Worm (Caenorhabditis elegans) whole organism, L4 larva: ENCODE data around the gene M01E10.3.

ENCODE experiments used
- F26F4.8 ChIP-seq: fragments of 200-800 bp; sonication (Bioruptor generic); conservative IDR thresholded peaks from 2 replicates; pipeline ENCODE4 v1.3.6; 2022; ENCODE audit warnings: missing genetic modification characterization, missing compliant biosample characterization
- aly-2 ChIP-seq: sonication (generic microtip); optimal IDR thresholded peaks from 2 replicates; lab custom pipeline; 2018; ENCODE audit warnings: missing biosample characterization, missing genetic modification characterization
- attf-4 ChIP-seq: sonication (generic microtip); optimal IDR thresholded peaks from 3 replicates; lab custom pipeline; 2017; ENCODE audit warnings: missing biosample characterization, missing genetic modification characterization
- ceh-82 ChIP-seq: sonication (generic microtip); optimal IDR thresholded peaks from 2 replicates; lab custom pipeline; 2017; ENCODE audit warnings: missing biosample characterization, missing genetic modification characterization
- nhr-11 ChIP-seq: fragments of 150-350 bp; optimal IDR thresholded peaks from 2 replicates; lab custom pipeline; 2014; ENCODE audit warnings: missing biosample characterization, missing genetic modification characterization
- nhr-6 ChIP-seq: fragments of 150-350 bp; optimal IDR thresholded peaks from 2 replicates; lab custom pipeline; 2014; ENCODE audit warnings: missing biosample characterization, missing genetic modification characterization
- nhr-76 ChIP-seq: fragments of 150-350 bp; optimal IDR thresholded peaks from 2 replicates; lab custom pipeline; 2014; ENCODE audit warnings: missing biosample characterization, missing genetic modification characterization
- nhr-77 ChIP-seq: fragments of 150-350 bp; optimal IDR thresholded peaks from 2 replicates; lab custom pipeline; 2014; ENCODE audit warnings: missing biosample characterization, missing genetic modification characterization
- ztf-11 ChIP-seq: fragments of 150-350 bp; optimal IDR thresholded peaks from 2 replicates; lab custom pipeline; 2014; ENCODE audit warnings: missing biosample characterization, missing genetic modification characterization

- TF ChIP-seq nhr-11 (tag; lab: Kevin White, UChicago) (no peak), ztf-11 (tag; lab: Kevin White, UChicago) (no peak), ceh-82 (tag; lab: Kevin White, UChicago) (no peak), nhr-6 (tag; lab: Kevin White, UChicago) (no peak), F26F4.8 (no peak), nhr-76 (tag; lab: Kevin White, UChicago) (no peak), nhr-77 (peak; percentile 75), aly-2 (tag; lab: Kevin White, UChicago) (no peak), attf-4 (no peak)
Observed at ce11 chrIII:2099808-2100366, 45.9 kb upstream of the M01E10.3 start.
